Worm (Caenorhabditis elegans): ENCODE results near the gene srh-223.

srh-223 gene

DNA sequence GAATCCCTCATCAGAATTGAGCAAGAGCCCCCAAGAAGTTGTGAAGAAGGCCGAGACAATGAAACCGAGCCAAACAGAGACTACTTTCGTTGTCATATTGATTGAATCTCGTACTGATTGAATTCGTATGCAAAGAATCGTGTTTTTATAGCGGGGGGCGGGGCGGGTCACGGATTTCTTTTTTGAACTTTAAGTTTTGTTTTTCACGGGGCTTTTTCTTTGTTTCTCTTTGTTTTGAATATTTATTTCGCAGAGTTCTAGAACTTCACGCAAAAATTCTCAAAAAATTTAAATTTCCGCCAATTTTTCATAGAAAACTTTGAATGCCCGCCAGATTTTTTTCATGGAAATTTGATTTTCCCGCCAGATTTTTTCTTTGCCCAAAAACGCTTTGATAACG is 25.6 kb upstream of the srh-223 start, which contains the start of gene clec-73:
Gene clec-73, minus strand, starts transcription at position 101 of the 400 bp plus-strand sequence.
- TF ChIP-seq T07F8.4 (tag; optimal IDR thresholded peaks at IDR 0.05): no peak

ce11 chrIV:3956705-3957104 is 25.0 kb upstream of the srh-223 start, which contains the start of gene clec-74:
clec-74 (plus strand) TSS chrIV:3957005.
- no peak for TF ChIP-seq ceh-79 (tag; optimal IDR thresholded peaks at IDR 0.05)
- TF ChIP-seq hlh-26 (GFP tag; conservative IDR thresholded peaks at IDR 0.05): no peak
- no peak for TF ChIP-seq zim-3 (tag; optimal IDR thresholded peaks at IDR 0.05)
- TF ChIP-seq pha-4 (tag; optimal IDR thresholded peaks at IDR 0.05): no peak
- TF ChIP-seq sptf-2 (GFP tag; optimal IDR thresholded peaks at IDR 0.05): no peak
- no peak for TF ChIP-seq snpc-4 (GFP tag; optimal IDR thresholded peaks at IDR 0.05)
- TF ChIP-seq snpc-4 (tag; optimal IDR thresholded peaks at IDR 0.05): no peak
- no peak for TF ChIP-seq bed-2 (GFP tag; IDR thresholded peaks at IDR 0.05)
- no peak for TF ChIP-seq ztf-18 (tag; optimal IDR thresholded peaks at IDR 0.05)
- TF ChIP-seq chd-7 (tag; optimal IDR thresholded peaks at IDR 0.05): no peak
- TF ChIP-seq hmg-1.2 (GFP tag; IDR thresholded peaks at IDR 0.05): no peak
- no peak for TF ChIP-seq ztf-3 (GFP tag; optimal IDR thresholded peaks at IDR 0.05)
- no peak for TF ChIP-seq nfya-2 (GFP tag; IDR thresholded peaks at IDR 0.05)
- no peak for TF ChIP-seq B0261.1 (tag; optimal IDR thresholded peaks at IDR 0.05)
- no peak for TF ChIP-seq F33H1.4 (GFP tag; IDR thresholded peaks at IDR 0.05)
- TF ChIP-seq rcor-1 (GFP tag; IDR thresholded peaks at IDR 0.05): no peak
- no peak for TF ChIP-seq Y56A3A.18 (GFP tag; IDR thresholded peaks at IDR 0.05)
- no peak for TF ChIP-seq T07F8.4 (tag; optimal IDR thresholded peaks at IDR 0.05)
- TF ChIP-seq F52B5.7 (tag; optimal IDR thresholded peaks at IDR 0.05): no peak

- TF ChIP-seq B0019.2 (GFP tag; conservative IDR thresholded peaks at IDR 0.05): no peak
- TF ChIP-seq F52B5.7 (tag; optimal IDR thresholded peaks at IDR 0.05): no peak
- TF ChIP-seq nhr-80 (tag; optimal IDR thresholded peaks at IDR 0.05): peak; percentile 36
Measured at ce11 chrIV:3960396-3960795, 21.3 kb upstream of the srh-223 start, which contains the start of gene clec-75. clec-75 (plus strand) TSS chrIV:3960734.

ce11 chrIV:3962584-3962983 is 19.1 kb upstream of the srh-223 start, which contains the start of gene Y46C8AM.1:
Y46C8AM.1 (plus strand) TSS chrIV:3962884.
- TF ChIP-seq ztf-26 (tag; optimal IDR thresholded peaks at IDR 0.05) (no peak), ets-4 (GFP tag; optimal IDR thresholded peaks at IDR 0.05) (no peak)

- TF ChIP-seq chd-7 (tag; optimal IDR thresholded peaks at IDR 0.05) (no peak), nhr-80 (tag; optimal IDR thresholded peaks at IDR 0.05) (peak; percentile 13)
Measured at ce11 chrIV:3963498-3963897, 18.2 kb upstream of the srh-223 start.

ce11 chrIV:3965013-3965412 is 16.7 kb upstream of the srh-223 start, which contains the start of gene clec-76:
clec-76 (plus strand) TSS chrIV:3965246.
- TF ChIP-seq unc-62 (GFP tag; optimal IDR thresholded peaks at IDR 0.05) (no peak), cebp-2 (GFP tag; IDR thresholded peaks at IDR 0.05) (no peak), Y56A3A.18 (GFP tag; IDR thresholded peaks at IDR 0.05) (no peak), ceh-79 (tag; optimal IDR thresholded peaks at IDR 0.05) (no peak), zfh-2 (GFP tag; conservative IDR thresholded peaks at IDR 0.05) (no peak), F55B11.4 (tag; optimal IDR thresholded peaks at IDR 0.05; ENCODE audit: borderline replicate concordance, insufficient read depth) (no peak), attf-6 (GFP tag; IDR thresholded peaks at IDR 0.05) (no peak), B0261.1 (tag; optimal IDR thresholded peaks at IDR 0.05) (no peak), madf-3 (GFP tag; IDR thresholded peaks at IDR 0.05) (no peak), snpc-1.3 (tag; optimal IDR thresholded peaks at IDR 0.05; ENCODE audit: insufficient read depth) (no peak), Y53F4B.3 (GFP tag; IDR thresholded peaks at IDR 0.05) (no peak)
